Worm (Caenorhabditis elegans) whole organism, young adult: ENCODE results near the gene C17G10.13.
A peak's percentile ranks its signal among the peaks of the same experiment; 100 is the strongest.

Experiments used
- B0019.2 ChIP-seq: fragments of 200-800 bp; sonication (Bioruptor generic); conservative IDR thresholded peaks from 2 replicates; pipeline ENCODE4 v1.3.6; 2022; ENCODE audit warnings: missing genetic modification reagents, missing genetic modification characterization, missing compliant biosample characterization
- B0035.1 ChIP-seq: sonication (generic microtip); optimal IDR thresholded peaks from 2 replicates; lab custom pipeline; 2016; ENCODE audit warnings: missing genetic modification characterization, mild to moderate bottlenecking, missing compliant biosample characterization, missing genotype, missing genetic modification reagents
- F57A8.1 ChIP-seq: fragments of 200-800 bp; sonication (Bioruptor generic); optimal IDR thresholded peaks from 2 replicates; lab custom pipeline; 2018; ENCODE audit warnings: mild to moderate bottlenecking, missing genetic modification characterization, moderate library complexity, missing compliant biosample characterization
- K11D2.4 ChIP-seq: fragments of 200-800 bp; sonication (Bioruptor generic); IDR thresholded peaks from 2 replicates; pipeline ENCODE4 v1.3.6; 2022; ENCODE audit warnings: missing genetic modification reagents, missing genetic modification characterization, missing compliant biosample characterization
- K12H6.12 ChIP-seq: fragments of 200-800 bp; sonication (Bioruptor generic); optimal IDR thresholded peaks from 2 replicates; lab custom pipeline; 2018; ENCODE audit warnings: mild to moderate bottlenecking, missing genetic modification characterization, missing compliant biosample characterization
- T26A5.8 ChIP-seq: sonication (generic microtip); optimal IDR thresholded peaks from 2 replicates; lab custom pipeline; 2016; ENCODE audit warnings: missing genetic modification characterization, missing compliant biosample characterization
- Y79H2A.3 ChIP-seq: fragments of 200-800 bp; sonication (Bioruptor generic); conservative IDR thresholded peaks from 2 replicates; pipeline ENCODE4 v1.3.6; 2022; ENCODE audit warnings: missing genetic modification reagents, missing genetic modification characterization, missing compliant biosample characterization
- ZK185.1 ChIP-seq: sonication (generic microtip); optimal IDR thresholded peaks from 2 replicates; lab custom pipeline; 2016; ENCODE audit warnings: mild to moderate bottlenecking, missing genetic modification characterization, missing compliant biosample characterization; ENCODE audit not compliant: poor library complexity, severe bottlenecking
- akir-1 ChIP-seq: fragments of 200-800 bp; sonication (Bioruptor generic); optimal IDR thresholded peaks from 2 replicates; lab custom pipeline; 2018; ENCODE audit warnings: mild to moderate bottlenecking, missing genetic modification characterization, moderate library complexity, missing compliant biosample characterization
- atf-7 ChIP-seq: sonication (generic microtip); optimal IDR thresholded peaks from 2 replicates; lab custom pipeline; 2017; ENCODE audit warnings: mild to moderate bottlenecking, missing genetic modification characterization, missing compliant biosample characterization
- attf-5 ChIP-seq: fragments of 200-800 bp; sonication (Bioruptor generic); optimal IDR thresholded peaks from 2 replicates; lab custom pipeline; 2018; ENCODE audit warnings: mild to moderate bottlenecking, missing genetic modification characterization, missing compliant biosample characterization
- attf-6 ChIP-seq: fragments of 200-800 bp; sonication (Bioruptor generic); IDR thresholded peaks from 2 replicates; pipeline ENCODE4 v1.3.6; 2022; ENCODE audit warnings: missing genetic modification reagents, missing genetic modification characterization, missing compliant biosample characterization
- bed-1 ChIP-seq: fragments of 200-800 bp; sonication (Bioruptor generic); IDR thresholded peaks from 2 replicates; pipeline ENCODE4 v1.3.6; 2022; ENCODE audit warnings: missing genetic modification reagents, missing genetic modification characterization, missing compliant biosample characterization
- cebp-1 ChIP-seq, 2 experiments: fragments of 200-800 bp in 1 of 2; sonication (Bioruptor generic) in 1 of 2; sonication (generic microtip) in 1 of 2; IDR thresholded peaks in 1 of 2; optimal IDR thresholded peaks in 1 of 2; 2 replicates each; pipeline versions ENCODE4 v1.3.6 to Lab custom; 2017 to 2022; ENCODE audit warnings: missing compliant biosample characterization in 2 of 2, missing genetic modification characterization in 2 of 2, mild to moderate bottlenecking in 1 of 2, missing genetic modification reagents in 1 of 2, moderate library complexity in 1 of 2
- ceh-100 ChIP-seq: fragments of 200-800 bp; sonication (Bioruptor generic); IDR thresholded peaks from 2 replicates; pipeline ENCODE4 v1.3.6; 2022; ENCODE audit warnings: missing genetic modification reagents, missing genetic modification characterization, missing compliant biosample characterization
- ceh-27 ChIP-seq: fragments of 200-800 bp; sonication (Bioruptor generic); optimal IDR thresholded peaks from 2 replicates; lab custom pipeline; 2018; ENCODE audit warnings: mild to moderate bottlenecking, missing genetic modification characterization, moderate library complexity, missing compliant biosample characterization
- ceh-79 ChIP-seq: sonication (generic microtip); optimal IDR thresholded peaks from 2 replicates; lab custom pipeline; 2017; ENCODE audit warnings: mild to moderate bottlenecking, missing genetic modification characterization, missing compliant biosample characterization
- chd-7 ChIP-seq: sonication (generic microtip); optimal IDR thresholded peaks from 2 replicates; lab custom pipeline; 2016; ENCODE audit warnings: mild to moderate bottlenecking, missing genetic modification characterization, moderate library complexity, missing compliant biosample characterization
- dox-1 ChIP-seq: fragments of 200-800 bp; sonication (Bioruptor generic); IDR thresholded peaks from 2 replicates; pipeline ENCODE4 v1.3.6; 2022; ENCODE audit warnings: missing genetic modification reagents, missing genetic modification characterization, missing compliant biosample characterization
- dpl-1 ChIP-seq: fragments of 150-350 bp; optimal IDR thresholded peaks from 2 replicates; lab custom pipeline; 2014; ENCODE audit warnings: missing biosample characterization, missing genetic modification reagents, missing genetic modification characterization
- egl-18 ChIP-seq: fragments of 200-800 bp; sonication (Bioruptor generic); IDR thresholded peaks from 2 replicates; pipeline ENCODE4 v1.3.6; 2022; ENCODE audit warnings: missing genetic modification reagents, missing genetic modification characterization, missing compliant biosample characterization
- egrh-3 ChIP-seq: fragments of 200-800 bp; sonication (Bioruptor generic); IDR thresholded peaks from 2 replicates; pipeline ENCODE4 v1.3.6; 2022; ENCODE audit warnings: missing genetic modification reagents, missing genetic modification characterization, missing compliant biosample characterization
- ekl-4 ChIP-seq: fragments of 200-800 bp; sonication (Bioruptor generic); IDR thresholded peaks from 2 replicates; pipeline ENCODE4 v1.3.6; 2022; ENCODE audit warnings: missing genetic modification reagents, missing genetic modification characterization, missing compliant biosample characterization
- gei-17 ChIP-seq: fragments of 200-800 bp; sonication (Bioruptor generic); optimal IDR thresholded peaks from 2 replicates; lab custom pipeline; 2018; ENCODE audit warnings: mild to moderate bottlenecking, missing genetic modification characterization, missing compliant biosample characterization
- hlh-12 ChIP-seq: sonication (generic microtip); optimal IDR thresholded peaks from 2 replicates; lab custom pipeline; 2016; ENCODE audit warnings: missing genetic modification characterization, missing compliant biosample characterization
- hmg-1.2 ChIP-seq: fragments of 200-800 bp; sonication (Bioruptor generic); IDR thresholded peaks from 2 replicates; pipeline ENCODE4 v1.3.6; 2022; ENCODE audit warnings: missing genetic modification reagents, missing genetic modification characterization, missing compliant biosample characterization
- hrde-1 ChIP-seq: sonication (generic microtip); optimal IDR thresholded peaks from 2 replicates; lab custom pipeline; 2016; ENCODE audit warnings: missing genetic modification characterization, mild to moderate bottlenecking, missing compliant biosample characterization, moderate library complexity, missing genotype, missing genetic modification reagents, borderline replicate concordance
- hsf-1 ChIP-seq: fragments of 200-800 bp; sonication (Bioruptor generic); IDR thresholded peaks from 2 replicates; pipeline ENCODE4 v1.3.6; 2022; ENCODE audit warnings: missing genetic modification reagents, missing genetic modification characterization, missing compliant biosample characterization
- lin-40 ChIP-seq: sonication (generic microtip); optimal IDR thresholded peaks from 2 replicates; lab custom pipeline; 2016; ENCODE audit warnings: missing genetic modification characterization, mild to moderate bottlenecking, missing compliant biosample characterization, missing genotype, missing genetic modification reagents
- lin-54 ChIP-seq: fragments of 200-800 bp; sonication (Bioruptor generic); optimal IDR thresholded peaks from 2 replicates; lab custom pipeline; 2018; ENCODE audit warnings: mild to moderate bottlenecking, missing genetic modification characterization, missing compliant biosample characterization
- madf-6 ChIP-seq: fragments of 200-800 bp; sonication (Bioruptor generic); IDR thresholded peaks from 2 replicates; pipeline ENCODE4 v1.3.6; 2022; ENCODE audit warnings: missing genetic modification reagents, missing genetic modification characterization, missing compliant biosample characterization
- mcd-1 ChIP-seq: fragments of 200-800 bp; sonication (Bioruptor generic); IDR thresholded peaks from 2 replicates; pipeline ENCODE4 v1.3.6; 2022; ENCODE audit warnings: missing genetic modification reagents, missing genetic modification characterization, missing compliant biosample characterization
- mel-28 ChIP-seq: sonication (generic microtip); optimal IDR thresholded peaks from 2 replicates; lab custom pipeline; 2016; ENCODE audit warnings: borderline replicate concordance, mild to moderate bottlenecking, missing genetic modification characterization, missing compliant biosample characterization
- nfya-1 ChIP-seq: sonication (generic microtip); optimal IDR thresholded peaks from 2 replicates; lab custom pipeline; 2017; ENCODE audit warnings: antibody characterized with exemption, missing compliant biosample characterization, missing genetic modification characterization, borderline replicate concordance; ENCODE audit not compliant: insufficient read depth
- nhr-80 ChIP-seq: sonication (generic microtip); optimal IDR thresholded peaks from 2 replicates; lab custom pipeline; 2016; ENCODE audit warnings: missing genetic modification characterization, missing compliant biosample characterization
- nhr-90 ChIP-seq: sonication (generic microtip); optimal IDR thresholded peaks from 2 replicates; lab custom pipeline; 2016; ENCODE audit warnings: missing genotype, mild to moderate bottlenecking, missing genetic modification characterization, missing compliant biosample characterization
- rec-8 ChIP-seq, 2 experiments: sonication (generic microtip); optimal IDR thresholded peaks; 2 replicates each; lab custom pipeline; 2016; ENCODE audit warnings: mild to moderate bottlenecking in 2 of 2, missing genetic modification characterization in 2 of 2, missing genetic modification reagents in 2 of 2, missing genotype in 2 of 2, missing biosample characterization in 1 of 2, missing compliant biosample characterization in 1 of 2, moderate library complexity in 1 of 2
- snpc-1.1 ChIP-seq: sonication (generic microtip); optimal IDR thresholded peaks from 2 replicates; lab custom pipeline; 2017; ENCODE audit warnings: missing genetic modification characterization, mild to moderate bottlenecking, missing compliant biosample characterization, antibody characterized with exemption, moderate library complexity, missing genotype, missing genetic modification reagents; ENCODE audit not compliant: insufficient read depth
- snpc-1.3 ChIP-seq: sonication (generic microtip); optimal IDR thresholded peaks from 2 replicates; lab custom pipeline; 2017; ENCODE audit warnings: missing genetic modification characterization, mild to moderate bottlenecking, missing compliant biosample characterization, antibody characterized with exemption, moderate library complexity, missing genotype, missing genetic modification reagents; ENCODE audit not compliant: insufficient read depth
- snpc-4 ChIP-seq, 5 experiments: fragments of 150-350 bp in 1 of 5; sonication (generic microtip) in 4 of 5; optimal IDR thresholded peaks; 2 replicates each; lab custom pipeline; 2014 to 2018; ENCODE audit warnings: missing genetic modification characterization in 5 of 5, missing biosample characterization in 3 of 5, antibody characterized with exemption in 2 of 5, mild to moderate bottlenecking in 2 of 5, missing compliant biosample characterization in 2 of 5, missing genotype in 2 of 5, moderate library complexity in 2 of 5, missing genetic modification reagents in 1 of 5
- somi-1 ChIP-seq: fragments of 200-800 bp; sonication (Bioruptor generic); optimal IDR thresholded peaks from 2 replicates; lab custom pipeline; 2018; ENCODE audit warnings: mild to moderate bottlenecking, missing genetic modification characterization, missing compliant biosample characterization
- tbx-9 ChIP-seq: sonication (generic microtip); optimal IDR thresholded peaks from 2 replicates; lab custom pipeline; 2016; ENCODE audit warnings: borderline replicate concordance, missing genetic modification characterization, inconsistent platforms, missing compliant biosample characterization
- zfh-2 ChIP-seq: fragments of 200-800 bp; sonication (Bioruptor generic); conservative IDR thresholded peaks from 2 replicates; pipeline ENCODE4 v1.3.6; 2022; ENCODE audit warnings: missing genetic modification reagents, missing genetic modification characterization, missing compliant biosample characterization
- ztf-26 ChIP-seq: sonication (generic microtip); optimal IDR thresholded peaks from 2 replicates; lab custom pipeline; 2017; ENCODE audit warnings: missing genetic modification characterization, missing compliant biosample characterization

The C17G10.13 gene

ce11 chrII:5593377-5593932 is 3.9 kb upstream of the C17G10.13 start, which contains the start of gene cdc-14:
Gene cdc-14, minus strand, starts transcription at chrII:5593427.
- TF ChIP-seq akir-1 (GFP tag; lab: Kevin White, UChicago), result peak; percentile 34
- TF ChIP-seq ztf-26, result peak; percentile 29
- TF ChIP-seq Y79H2A.3 (GFP tag; lab: Robert Waterston, UW), result no peak
- no peak for TF ChIP-seq hrde-1 (tag; lab: Kevin White, UChicago)
- TF ChIP-seq egl-18 (GFP tag; lab: Robert Waterston, UW), result no peak
- TF ChIP-seq lin-54 (GFP tag; lab: Kevin White, UChicago), result peak; percentile 36
- no peak for TF ChIP-seq hlh-12 (tag; lab: Kevin White, UChicago)
- TF ChIP-seq ceh-100, result peak; percentile 52; the same call in 1 of the 2 replicates
- TF ChIP-seq mcd-1 (GFP tag; lab: Robert Waterston, UW), result peak; percentile 74
- TF ChIP-seq ceh-79, result no peak
- peak; percentile 50; the same call in 1 of the 2 replicates for TF ChIP-seq K11D2.4 (GFP tag; lab: Robert Waterston, UW)
- TF ChIP-seq nhr-90 (tag; lab: Kevin White, UChicago), result no peak
- TF ChIP-seq dox-1, result peak; percentile 70
- peak; percentile 24 for TF ChIP-seq lin-40 (tag; lab: Kevin White, UChicago)
- TF ChIP-seq ZK185.1 (tag; lab: Kevin White, UChicago), result peak; percentile 32
- TF ChIP-seq nhr-80 (tag; lab: Kevin White, UChicago), result peak; percentile 61
- TF ChIP-seq mel-28 (tag; lab: Kevin White, UChicago), result no peak
- no peak for TF ChIP-seq egrh-3 (GFP tag; lab: Robert Waterston, UW)
- no peak for TF ChIP-seq snpc-1.3 (tag; lab: Kevin White, UChicago)
- TF ChIP-seq dpl-1 (GFP tag; lab: Kevin White, UChicago), result no peak
- peak; percentile 11 for TF ChIP-seq chd-7
- TF ChIP-seq K12H6.12 (tag; lab: Kevin White, UChicago), result peak; percentile 16
- peak; percentile 90 for TF ChIP-seq attf-5 (GFP tag; lab: Kevin White, UChicago)
- TF ChIP-seq F57A8.1 (GFP tag; lab: Kevin White, UChicago), result no peak
- peak; percentile 65 for TF ChIP-seq hmg-1.2 (GFP tag; lab: Robert Waterston, UW)
- no peak for TF ChIP-seq snpc-4 (GFP tag; optimal IDR thresholded peaks at IDR 0.05; lab: Kevin White, UChicago)
- peak in 3 of 4 experiments; percentile 38 to 67 (median 67) for TF ChIP-seq snpc-4 (tag; optimal IDR thresholded peaks at IDR 0.05; lab: Kevin White, UChicago)
- no peak for TF ChIP-seq rec-8 (tag; optimal IDR thresholded peaks at IDR 0.05; lab: Kevin White, UChicago)
- peak; percentile 57 for TF ChIP-seq somi-1
- peak; percentile 67; the same call in 1 of the 2 replicates for TF ChIP-seq zfh-2
- no peak for TF ChIP-seq tbx-9 (tag; lab: Kevin White, UChicago)
- TF ChIP-seq ceh-27 (GFP tag; lab: Kevin White, UChicago), result peak; percentile 46
- no peak for TF ChIP-seq cebp-1 (GFP tag; IDR thresholded peaks at IDR 0.05; lab: Robert Waterston, UW)
- TF ChIP-seq cebp-1 (tag; optimal IDR thresholded peaks at IDR 0.05; lab: Kevin White, UChicago), result peak; percentile 76

ce11 chrII:5592857-5593256 is 3.3 kb upstream of the C17G10.13 start:
- TF ChIP-seq nfya-1 (tag; lab: Kevin White, UChicago), result no peak
- no peak for TF ChIP-seq snpc-1.1 (tag; lab: Kevin White, UChicago)
- no peak for TF ChIP-seq atf-7 (tag; lab: Kevin White, UChicago)
- no peak for TF ChIP-seq dpl-1 (GFP tag; lab: Kevin White, UChicago)
- no peak for TF ChIP-seq B0035.1 (tag; lab: Kevin White, UChicago)
- no peak for TF ChIP-seq gei-17
- TF ChIP-seq T26A5.8 (tag; lab: Kevin White, UChicago), result no peak
- TF ChIP-seq ekl-4 (GFP tag; lab: Robert Waterston, UW), result no peak
- TF ChIP-seq bed-1, result no peak
- no peak for TF ChIP-seq attf-6
- TF ChIP-seq rec-8 (tag; optimal IDR thresholded peaks at IDR 0.05; lab: Kevin White, UChicago), result no peak
- no peak for TF ChIP-seq B0019.2 (GFP tag; lab: Robert Waterston, UW)
- no peak for TF ChIP-seq snpc-1.3 (tag; lab: Kevin White, UChicago)
- TF ChIP-seq hsf-1 (GFP tag; lab: Robert Waterston, UW), result no peak
- TF ChIP-seq madf-6 (GFP tag; lab: Robert Waterston, UW), result no peak
